Fruit fly (Drosophila melanogaster) whole organism: Measurements from ENCODE around the gene Dhod.

Source experiments
- CG8478 ChIP-seq: fragments of >200 bp; optimal IDR thresholded peaks from 2 replicates; lab custom pipeline; 2018; ENCODE audit warnings: inconsistent platforms
- pan ChIP-seq: fragments of >200 bp; optimal IDR thresholded peaks from 2 replicates; lab custom pipeline; 2017
- psq ChIP-seq: fragments of >200 bp; optimal IDR thresholded peaks from 2 replicates; lab custom pipeline; 2017

- TF ChIP-seq psq (lab: Kevin White, UChicago), result no peak
- no peak for TF ChIP-seq pan (lab: Kevin White, UChicago)
- no peak for TF ChIP-seq CG8478 (lab: Kevin White, UChicago)
Observed at dm6 chr3R:8676560-8677000, 23.9 kb upstream of the Dhod start, which contains the start of the genes Unc50, CG11755 and CG8043.
